Fruit fly (Drosophila melanogaster) whole organism, embryonic: ENCODE data around the gene CG13484.

Source experiments
- Ada2b ChIP-seq: fragments of 200-800 bp; sonication (Bioruptor generic); IDR thresholded peaks from 2 replicates; pipeline ENCODE4 v1.3.6; 2022; ENCODE audit warnings: missing biosample characterization, missing genetic modification characterization
- Adf1 ChIP-seq: fragments of 200-800 bp; sonication (Bioruptor generic); IDR thresholded peaks from 2 replicates; pipeline ENCODE4 v1.3.6; 2022; ENCODE audit warnings: missing biosample characterization, missing genetic modification characterization
- Asciz ChIP-seq: fragments of 200-800 bp; sonication (Bioruptor generic); optimal IDR thresholded peaks from 2 replicates; lab custom pipeline; 2017; ENCODE audit warnings: missing biosample characterization, mild to moderate bottlenecking, missing genetic modification characterization, missing genetic modification reagents
- B-H1 ChIP-seq: fragments of 200-800 bp; sonication (Bioruptor generic); IDR thresholded peaks from 3 replicates; pipeline ENCODE4 v1.3.6; 2022; ENCODE audit warnings: missing biosample characterization, missing genetic modification characterization
- Bteb2 ChIP-seq: fragments of 200-800 bp; sonication (Bioruptor generic); optimal IDR thresholded peaks from 2 replicates; lab custom pipeline; 2016; ENCODE audit warnings: missing biosample characterization, missing genetic modification characterization
- CG12219 ChIP-seq: fragments of 200-800 bp; sonication (Bioruptor generic); optimal IDR thresholded peaks from 3 replicates; lab custom pipeline; 2018; ENCODE audit warnings: missing biosample characterization, mild to moderate bottlenecking, missing genetic modification characterization
- CG12659 ChIP-seq: fragments of 200-800 bp; sonication (Bioruptor generic); optimal IDR thresholded peaks from 3 replicates; lab custom pipeline; 2017; ENCODE audit warnings: mild to moderate bottlenecking, missing biosample characterization, missing genetic modification reagents, missing genetic modification characterization
- CG14860 ChIP-seq: fragments of 200-800 bp; sonication (Bioruptor generic); IDR thresholded peaks from 3 replicates; pipeline ENCODE4 v1.3.6; 2022; ENCODE audit warnings: missing biosample characterization, missing genetic modification characterization; ENCODE audit not compliant: partially characterized antibody
- CG17186 ChIP-seq: fragments of 200-800 bp; sonication (Bioruptor generic); optimal IDR thresholded peaks from 3 replicates; lab custom pipeline; 2017; ENCODE audit warnings: missing biosample characterization, missing genetic modification reagents, missing genetic modification characterization
- CG18619 ChIP-seq: fragments of 200-800 bp; sonication (Bioruptor generic); optimal IDR thresholded peaks from 3 replicates; lab custom pipeline; 2017; ENCODE audit warnings: missing biosample characterization, mild to moderate bottlenecking, missing genetic modification characterization
- CG4360 ChIP-seq: fragments of 200-800 bp; sonication (Bioruptor generic); IDR thresholded peaks from 2 replicates; pipeline ENCODE4 v1.3.6; 2022; ENCODE audit warnings: missing biosample characterization, missing genetic modification characterization
- CG4617 ChIP-seq: fragments of 200-800 bp; sonication (Bioruptor generic); optimal IDR thresholded peaks from 3 replicates; lab custom pipeline; 2016; ENCODE audit warnings: missing biosample characterization, missing genetic modification characterization, borderline replicate concordance
- CkIIα-i1 ChIP-seq: fragments of 200-800 bp; sonication (Bioruptor generic); IDR thresholded peaks from 2 replicates; pipeline ENCODE4 v1.3.6; 2022; ENCODE audit warnings: missing biosample characterization, missing genetic modification characterization
- D ChIP-seq, 2 experiments: fragments of 200-800 bp in 1 of 2; fragments of >200 bp in 1 of 2; sonication (Bioruptor generic) in 1 of 2; optimal IDR thresholded peaks; 2 replicates in 1 of 2; 3 replicates in 1 of 2; lab custom pipeline; 2017; ENCODE audit warnings: mild to moderate bottlenecking in 1 of 2, missing biosample characterization in 1 of 2, missing genetic modification characterization in 1 of 2, missing genetic modification reagents in 1 of 2
- Dfd ChIP-seq, 2 experiments: fragments of >200 bp; optimal IDR thresholded peaks; 2 replicates each; lab custom pipeline; 2017; ENCODE audit warnings: missing biosample characterization in 2 of 2, missing genetic modification characterization in 2 of 2
- Ets65A ChIP-seq: fragments of 200-800 bp; sonication (Bioruptor generic); peaks from one replicate; lab custom pipeline; 2016; ENCODE audit warnings: missing biosample characterization, missing genetic modification characterization
- Gug ChIP-seq: fragments of 200-800 bp; sonication (Bioruptor generic); IDR thresholded peaks from 4 replicates; pipeline ENCODE4 v1.3.6; 2022; ENCODE audit warnings: missing biosample characterization, missing genetic modification characterization
- Lpt ChIP-seq: fragments of >200 bp; optimal IDR thresholded peaks from 2 replicates; lab custom pipeline; 2018; ENCODE audit warnings: missing biosample characterization, missing genetic modification characterization
- Nf-YC ChIP-seq: fragments of 200-800 bp; optimal IDR thresholded peaks from 3 replicates; lab custom pipeline; 2019; ENCODE audit warnings: missing biosample characterization, mild to moderate bottlenecking, missing genetic modification characterization, moderate library complexity
- Opbp ChIP-seq: fragments of 200-800 bp; sonication (Bioruptor generic); IDR thresholded peaks from 3 replicates; pipeline ENCODE4 v1.3.6; 2022; ENCODE audit warnings: missing biosample characterization, missing genetic modification characterization; ENCODE audit not compliant: partially characterized antibody
- Usf ChIP-seq: fragments of 200-800 bp; sonication (Bioruptor generic); optimal IDR thresholded peaks from 2 replicates; lab custom pipeline; 2017; ENCODE audit warnings: missing genotype, missing biosample characterization, missing genetic modification characterization
- YL-1 ChIP-seq: fragments of 200-800 bp; sonication (Bioruptor generic); optimal IDR thresholded peaks from 3 replicates; lab custom pipeline; 2017; ENCODE audit warnings: missing biosample characterization, mild to moderate bottlenecking, missing genetic modification characterization
- ase ChIP-seq: fragments of 200-800 bp; sonication (Bioruptor generic); IDR thresholded peaks from 3 replicates; pipeline ENCODE4 v1.3.6; 2022; ENCODE audit warnings: missing biosample characterization, missing genetic modification characterization
- caup ChIP-seq: fragments of 200-800 bp; sonication (Bioruptor generic); optimal IDR thresholded peaks from 3 replicates; lab custom pipeline; 2017; ENCODE audit warnings: missing biosample characterization, mild to moderate bottlenecking, missing genetic modification characterization, moderate library complexity; ENCODE audit not compliant: severe bottlenecking
- fd102C ChIP-seq: fragments of 200-800 bp; sonication (Bioruptor generic); optimal IDR thresholded peaks from 2 replicates; lab custom pipeline; 2018; ENCODE audit warnings: missing biosample characterization, mild to moderate bottlenecking, missing genetic modification characterization, moderate library complexity
- gem ChIP-seq: fragments of 200-800 bp; sonication (Bioruptor generic); optimal IDR thresholded peaks from 2 replicates; lab custom pipeline; 2019; ENCODE audit warnings: missing biosample characterization, mild to moderate bottlenecking, missing genetic modification characterization, moderate library complexity
- hth ChIP-seq: fragments of >200 bp; optimal IDR thresholded peaks from 2 replicates; lab custom pipeline; 2017; ENCODE audit warnings: inconsistent platforms
- klu ChIP-seq: fragments of 200-800 bp; sonication (Bioruptor generic); IDR thresholded peaks from 2 replicates; pipeline ENCODE4 v1.3.6; 2022; ENCODE audit warnings: missing biosample characterization, missing genetic modification characterization
- onecut ChIP-seq: fragments of 200-800 bp; sonication (Bioruptor generic); IDR thresholded peaks from 2 replicates; pipeline ENCODE4 v1.3.6; 2022; ENCODE audit warnings: missing biosample characterization, missing genetic modification characterization
- pho ChIP-seq: fragments of 200-800 bp; sonication (Bioruptor generic); optimal IDR thresholded peaks from 2 replicates; lab custom pipeline; 2016; ENCODE audit warnings: missing biosample characterization, missing genetic modification characterization
- pita ChIP-seq: fragments of 200-800 bp; sonication (Bioruptor generic); optimal IDR thresholded peaks from 2 replicates; lab custom pipeline; 2017; ENCODE audit warnings: missing biosample characterization, mild to moderate bottlenecking, missing genetic modification characterization
- pzg ChIP-seq: fragments of 200-800 bp; sonication (Bioruptor generic); optimal IDR thresholded peaks from 3 replicates; lab custom pipeline; 2018; ENCODE audit warnings: missing biosample characterization, mild to moderate bottlenecking, missing genetic modification characterization, moderate library complexity
- rib ChIP-seq: fragments of 200-800 bp; sonication (Bioruptor generic); IDR thresholded peaks from 2 replicates; pipeline ENCODE4 v1.3.6; 2022; ENCODE audit warnings: missing biosample characterization, missing genetic modification characterization
- schlank ChIP-seq: fragments of 200-800 bp; sonication (Bioruptor generic); optimal IDR thresholded peaks from 2 replicates; lab custom pipeline; 2018; ENCODE audit warnings: missing biosample characterization, mild to moderate bottlenecking, missing genetic modification characterization
- twi ChIP-seq: fragments of 200-800 bp; optimal IDR thresholded peaks from 2 replicates; lab custom pipeline; 2019; ENCODE audit warnings: missing biosample characterization, mild to moderate bottlenecking, missing genetic modification characterization, moderate library complexity
- vvl ChIP-seq: fragments of 200-800 bp; sonication (Bioruptor generic); IDR thresholded peaks from 2 replicates; pipeline ENCODE4 v1.3.6; 2022; ENCODE audit warnings: missing biosample characterization, missing genetic modification characterization

The CG13484 gene

dm6 chr3L:14028485-14029384 is 24.1 kb downstream of the CG13484 start, which contains the start of gene Ptip (continued):
- TF ChIP-seq pho (GFP tag; lab: Kevin White, UChicago) = peak; percentile 6
- TF ChIP-seq Asciz (GFP tag; lab: Kevin White, UChicago) = no peak
- peak; percentile 53 for TF ChIP-seq rib
- peak; percentile 65 for TF ChIP-seq pita (GFP tag; lab: Kevin White, UChicago)
- peak; percentile 70 for TF ChIP-seq caup (GFP tag; lab: Kevin White, UChicago)
- no peak for TF ChIP-seq Usf (GFP tag; lab: Kevin White, UChicago)
- TF ChIP-seq CG14860 = peak; percentile 90
- peak; percentile 8 for TF ChIP-seq schlank
- TF ChIP-seq CG18619 = peak; percentile 30
- peak; percentile 75 for TF ChIP-seq Ets65A (GFP tag; lab: Kevin White, UChicago)
- no peak for TF ChIP-seq klu
- no peak; the same call in 3 of the 4 replicates for TF ChIP-seq Gug (GFP tag; lab: Robert Waterston, UW)
- peak; percentile 40 for TF ChIP-seq D (optimal IDR thresholded peaks at IDR 0.05; lab: Kevin White, UChicago)
- no peak for TF ChIP-seq D (GFP tag; optimal IDR thresholded peaks at IDR 0.05; lab: Kevin White, UChicago)
- peak; percentile 91 for TF ChIP-seq pzg
- TF ChIP-seq Adf1 (GFP tag; lab: Robert Waterston, UW) = peak; percentile 12
- TF ChIP-seq CG12659 = peak; percentile 52
- peak; percentile 75 for TF ChIP-seq YL-1 (GFP tag; lab: Kevin White, UChicago)
- TF ChIP-seq CG17186 (GFP tag; lab: Kevin White, UChicago) = peak; percentile 26
- TF ChIP-seq Ada2b (GFP tag; lab: Robert Waterston, UW) = 0 out of 2 replicates have a peak, but pooled peaks have one; percentile 19
- 0 out of 3 replicates have a peak, but pooled peaks have one; percentile 9 for TF ChIP-seq ase (GFP tag; lab: Robert Waterston, UW)

- no peak for TF ChIP-seq CG4617 (GFP tag; lab: Kevin White, UChicago)
- TF ChIP-seq CG12219 = no peak
- no peak for TF ChIP-seq onecut (GFP tag; lab: Robert Waterston, UW)
- no peak for TF ChIP-seq B-H1 (GFP tag; lab: Robert Waterston, UW)
- TF ChIP-seq CG17186 (GFP tag; lab: Kevin White, UChicago) = no peak
- TF ChIP-seq CG4360 (GFP tag; lab: Robert Waterston, UW) = peak; percentile 64
- no peak for TF ChIP-seq hth
- TF ChIP-seq fd102C = no peak
- TF ChIP-seq Dfd (GFP tag; optimal IDR thresholded peaks at IDR 0.05; lab: Kevin White, UChicago) = peak in 1 of 2 experiments; percentile 44
Measured at dm6 chr3L:14027549-14027948, 25.3 kb downstream of the CG13484 start.

dm6 chr3L:14025736-14026135 is 27.1 kb downstream of the CG13484 start:
- TF ChIP-seq Bteb2 (GFP tag; lab: Kevin White, UChicago) = no peak
- no peak for TF ChIP-seq Lpt (GFP tag; lab: Kevin White, UChicago)
- TF ChIP-seq Opbp (GFP tag; lab: Robert Waterston, UW) = no peak
- TF ChIP-seq Dfd (GFP tag; optimal IDR thresholded peaks at IDR 0.05; lab: Kevin White, UChicago) = peak in 1 of 2 experiments; percentile 77
- TF ChIP-seq vvl (GFP tag; lab: Robert Waterston, UW) = no peak
- TF ChIP-seq twi = no peak
- TF ChIP-seq CG4360 (GFP tag; lab: Robert Waterston, UW) = peak; percentile 37; the same call in 1 of the 2 replicates
- TF ChIP-seq CkIIα-i1 = no peak
- no peak for TF ChIP-seq Nf-YC (tag; lab: Kevin White, UChicago)
- no peak for TF ChIP-seq gem (tag; lab: Kevin White, UChicago)
